Fruit fly (Drosophila melanogaster): ENCODE measurements around the gene Ndc80.
A peak's percentile ranks its signal among the peaks of the same experiment; 100 is the strongest.

Ndc80 gene

dm6 chrX:13641115-13641890 is 29.4 kb upstream of the Ndc80 start:
- peak; percentile 18 for TF ChIP-seq svp (GFP tag)
- peak; percentile 75 to 85 for TF ChIP-seq ss (GFP tag; optimal IDR thresholded peaks at IDR 0.05)
- TF ChIP-seq topi (GFP tag; optimal IDR thresholded peaks at IDR 0.05) = peak; percentile 79
- peak; percentile 82 for TF ChIP-seq CG4318 (GFP tag; optimal IDR thresholded peaks at IDR 0.05)
- peak; percentile 67 for TF ChIP-seq Ets21C (GFP tag; optimal IDR thresholded peaks at IDR 0.05)
- TF ChIP-seq CG8319 (GFP tag; optimal IDR thresholded peaks at IDR 0.05) = peak; percentile 68
- TF ChIP-seq CG31627 (GFP tag; optimal IDR thresholded peaks at IDR 0.05) = peak; percentile 81
- peak; percentile 86 for TF ChIP-seq net (GFP tag; optimal IDR thresholded peaks at IDR 0.05)
- TF ChIP-seq CG15336 (GFP tag; IDR thresholded peaks at IDR 0.05) = peak; percentile 91
- peak; percentile 69 for TF ChIP-seq CG11762 (GFP tag; optimal IDR thresholded peaks at IDR 0.05; ENCODE audit: insufficient read depth)
- peak; percentile 93 for TF ChIP-seq Eip78C (GFP tag)
- TF ChIP-seq spab (GFP tag; optimal IDR thresholded peaks at IDR 0.05) = peak; percentile 84
- peak; percentile 90 for TF ChIP-seq pdm3 (GFP tag; optimal IDR thresholded peaks at IDR 0.05)
- TF ChIP-seq CG10669 (GFP tag; optimal IDR thresholded peaks at IDR 0.05) = peak; percentile 84
- peak; percentile 76 for TF ChIP-seq Sox14 (GFP tag; optimal IDR thresholded peaks at IDR 0.05)
- peak; percentile 79 for TF ChIP-seq CG11294 (GFP tag; IDR thresholded peaks at IDR 0.05)
- TF ChIP-seq salr (GFP tag; optimal IDR thresholded peaks at IDR 0.05) = peak; percentile 66 to 86
- TF ChIP-seq fkh (GFP tag; optimal IDR thresholded peaks at IDR 0.05) = peak; percentile 85
- TF ChIP-seq OdsH (GFP tag; optimal IDR thresholded peaks at IDR 0.05) = peak; percentile 86
- peak; percentile 85 for TF ChIP-seq acj6 (GFP tag; optimal IDR thresholded peaks at IDR 0.05)
- peak; percentile 64 for TF ChIP-seq Gug (GFP tag; IDR thresholded peaks at IDR 0.05)
- peak; percentile 65 for TF ChIP-seq Hr38 (GFP tag; optimal IDR thresholded peaks at IDR 0.05)
- TF ChIP-seq Blimp-1 (GFP tag; optimal IDR thresholded peaks at IDR 0.05) = no peak
- TF ChIP-seq achi (GFP tag; optimal IDR thresholded peaks at IDR 0.05) = peak; percentile 85
- peak; percentile 75 for TF ChIP-seq Lpt (GFP tag; optimal IDR thresholded peaks at IDR 0.05)
- TF ChIP-seq CG32006 (GFP tag; optimal IDR thresholded peaks at IDR 0.05) = peak; percentile 93
- TF ChIP-seq dac (GFP tag; optimal IDR thresholded peaks at IDR 0.05) = peak; percentile 82
- peak; percentile 75 for TF ChIP-seq CG7368 (GFP tag; optimal IDR thresholded peaks at IDR 0.05)
- peak; percentile 81 for TF ChIP-seq Hr39 (GFP tag; optimal IDR thresholded peaks at IDR 0.05)
- TF ChIP-seq CG16779 (tag; optimal IDR thresholded peaks at IDR 0.05) = peak; percentile 64
- TF ChIP-seq CG11902 (GFP tag; optimal IDR thresholded peaks at IDR 0.05) = peak; percentile 74
- TF ChIP-seq CG34406 (GFP tag; optimal IDR thresholded peaks at IDR 0.05) = peak; percentile 75
- TF ChIP-seq Hr4 (GFP tag; optimal IDR thresholded peaks at IDR 0.05) = peak; percentile 91
- TF ChIP-seq CG10631 (GFP tag; optimal IDR thresholded peaks at IDR 0.05) = peak; percentile 86
- TF ChIP-seq CG6276 (GFP tag; optimal IDR thresholded peaks at IDR 0.05) = peak; percentile 90
- peak; percentile 87 for TF ChIP-seq CG3919 (GFP tag; optimal IDR thresholded peaks at IDR 0.05)
- no peak for TF ChIP-seq Eip93F (GFP tag; optimal IDR thresholded peaks at IDR 0.05)
- TF ChIP-seq Met (GFP tag; optimal IDR thresholded peaks at IDR 0.05) = peak; percentile 72
- peak; percentile 77 for TF ChIP-seq CG6792 (GFP tag; optimal IDR thresholded peaks at IDR 0.05)
- TF ChIP-seq Smox (GFP tag; optimal IDR thresholded peaks at IDR 0.05) = peak; percentile 71
- no peak for TF ChIP-seq CG6854 (GFP tag; optimal IDR thresholded peaks at IDR 0.05)
- peak; percentile 74 for TF ChIP-seq Sox102F (GFP tag; optimal IDR thresholded peaks at IDR 0.05)
- peak; percentile 19 for TF ChIP-seq CG1621 (tag; optimal IDR thresholded peaks at IDR 0.05)
- TF ChIP-seq vri (GFP tag; optimal IDR thresholded peaks at IDR 0.05) = peak; percentile 75
- peak; percentile 85 for TF ChIP-seq CG6808 (GFP tag; optimal IDR thresholded peaks at IDR 0.05)
- peak; percentile 85 for TF ChIP-seq Ets96B (tag; optimal IDR thresholded peaks at IDR 0.05)
- TF ChIP-seq CG6163 (GFP tag; IDR thresholded peaks at IDR 0.05) = peak; percentile 87
- peak; percentile 74 for TF ChIP-seq dsx (GFP tag; optimal IDR thresholded peaks at IDR 0.05; ENCODE audit: poor library complexity, severe bottlenecking)
- peak; percentile 79 for TF ChIP-seq CG3032 (tag; optimal IDR thresholded peaks at IDR 0.05)
- peak; percentile 77 for TF ChIP-seq CG8632 (GFP tag; optimal IDR thresholded peaks at IDR 0.05)
